Worm (Caenorhabditis elegans) whole organism, midembryonic: ENCODE results near the gene T02C1.1.

Experiments
- T22C8.4 ChIP-seq: fragments of 200-800 bp; sonication (Bioruptor generic); IDR thresholded peaks from 2 replicates; pipeline ENCODE4 v1.3.6; 2022; ENCODE audit warnings: missing genetic modification characterization, missing compliant biosample characterization
- flt-1 ChIP-seq: fragments of 200-800 bp; sonication (Bioruptor generic); IDR thresholded peaks from 2 replicates; pipeline ENCODE4 v1.3.6; 2022; ENCODE audit warnings: missing genetic modification characterization, missing compliant biosample characterization
- klf-2 ChIP-seq: fragments of 200-800 bp; sonication (Bioruptor generic); conservative IDR thresholded peaks from 2 replicates; pipeline ENCODE4 v1.3.6; 2022; ENCODE audit warnings: missing genetic modification reagents, missing genetic modification characterization, missing compliant biosample characterization
- ref-1 ChIP-seq: fragments of 200-800 bp; sonication (Bioruptor generic); conservative IDR thresholded peaks from 2 replicates; pipeline ENCODE4 v1.3.6; 2022; ENCODE audit warnings: missing genetic modification reagents, missing genetic modification characterization, missing compliant biosample characterization
- ztf-23 ChIP-seq: fragments of 200-800 bp; sonication (Bioruptor generic); IDR thresholded peaks from 2 replicates; pipeline ENCODE4 v1.3.6; 2022; ENCODE audit warnings: missing genetic modification reagents, missing genetic modification characterization, missing compliant biosample characterization
- ztf-29 ChIP-seq: fragments of 200-800 bp; sonication (Bioruptor generic); IDR thresholded peaks from 2 replicates; pipeline ENCODE4 v1.3.6; 2022; ENCODE audit warnings: missing genetic modification reagents, missing genetic modification characterization, missing compliant biosample characterization

ce11 chrIII:9250729-9251128, 3.4 kb downstream of the T02C1.1 start, which contains the start of gene T02C1.2:
- TF ChIP-seq T22C8.4, result no peak
- TF ChIP-seq flt-1, result no peak
- TF ChIP-seq ztf-29 (GFP tag; lab: Robert Waterston, UW), result no peak
- no peak for TF ChIP-seq ztf-23 (GFP tag; lab: Robert Waterston, UW)
- no peak for TF ChIP-seq klf-2 (GFP tag; lab: Robert Waterston, UW)
- TF ChIP-seq ref-1 (GFP tag; lab: Robert Waterston, UW), result no peak
